Worm (Caenorhabditis elegans) whole organism, mixed stage, embryonic: ENCODE data around the gene nhr-254.

ENCODE experiments used
- M03D4.4 ChIP-seq: sonication (generic microtip); optimal IDR thresholded peaks from 2 replicates; lab custom pipeline; 2017; ENCODE audit warnings: mild to moderate bottlenecking, missing genetic modification characterization, missing compliant biosample characterization
- blmp-1 ChIP-seq: fragments of 150-350 bp; optimal IDR thresholded peaks from 2 replicates; lab custom pipeline; 2014; ENCODE audit warnings: missing biosample characterization, missing genetic modification characterization
- ceh-39 ChIP-seq: fragments of 150-350 bp; optimal IDR thresholded peaks from 2 replicates; lab custom pipeline; 2014; ENCODE audit warnings: missing biosample characterization, missing genetic modification characterization
- ceh-83 ChIP-seq: fragments of 200-800 bp; sonication (Bioruptor generic); optimal IDR thresholded peaks from 2 replicates; lab custom pipeline; 2018; ENCODE audit warnings: mild to moderate bottlenecking, missing genetic modification characterization, missing compliant biosample characterization
- ces-1 ChIP-seq: fragments of 150-350 bp; optimal IDR thresholded peaks from 2 replicates; lab custom pipeline; 2014; ENCODE audit warnings: missing biosample characterization, missing genetic modification reagents, missing genetic modification characterization
- cnd-1 ChIP-seq: fragments of 200-800 bp; sonication (Bioruptor generic); optimal IDR thresholded peaks from 2 replicates; lab custom pipeline; 2018; ENCODE audit warnings: mild to moderate bottlenecking, missing genetic modification characterization, missing compliant biosample characterization
- drap-1 ChIP-seq: fragments of 200-800 bp; sonication (Bioruptor generic); optimal IDR thresholded peaks from 3 replicates; lab custom pipeline; 2018; ENCODE audit warnings: mild to moderate bottlenecking, missing genetic modification characterization, missing compliant biosample characterization
- elt-1 ChIP-seq: sonication (generic microtip); optimal IDR thresholded peaks from 2 replicates; lab custom pipeline; 2017; ENCODE audit warnings: missing genetic modification characterization, mild to moderate bottlenecking, missing compliant biosample characterization, antibody characterized with exemption, moderate library complexity, borderline replicate concordance; ENCODE audit not compliant: insufficient read depth
- elt-3 ChIP-seq: fragments of 150-350 bp; optimal IDR thresholded peaks from 2 replicates; lab custom pipeline; 2014; ENCODE audit warnings: missing biosample characterization, missing genetic modification characterization
- flh-1 ChIP-seq: fragments of 200-800 bp; sonication (Bioruptor generic); optimal IDR thresholded peaks from 2 replicates; lab custom pipeline; 2018; ENCODE audit warnings: mild to moderate bottlenecking, missing genetic modification characterization, moderate library complexity, missing compliant biosample characterization
- ham-2 ChIP-seq: fragments of 200-800 bp; sonication (Bioruptor generic); optimal IDR thresholded peaks from 2 replicates; lab custom pipeline; 2018; ENCODE audit warnings: mild to moderate bottlenecking, missing genetic modification characterization, missing compliant biosample characterization
- hlh-1 ChIP-seq: fragments of 150-350 bp; optimal IDR thresholded peaks from 2 replicates; lab custom pipeline; 2014; ENCODE audit warnings: missing biosample characterization, missing genetic modification reagents, missing genetic modification characterization
- lin-13 ChIP-seq: fragments of 150-350 bp; optimal IDR thresholded peaks from 2 replicates; lab custom pipeline; 2014; ENCODE audit warnings: missing biosample characterization, missing genetic modification characterization
- lin-32 ChIP-seq: fragments of 200-800 bp; sonication (Bioruptor generic); optimal IDR thresholded peaks from 2 replicates; lab custom pipeline; 2018; ENCODE audit warnings: mild to moderate bottlenecking, missing genetic modification characterization, missing compliant biosample characterization
- lsy-2 ChIP-seq: fragments of 150-350 bp; optimal IDR thresholded peaks from 2 replicates; lab custom pipeline; 2014; ENCODE audit warnings: missing biosample characterization, missing genetic modification characterization
- mab-5 ChIP-seq: fragments of 150-350 bp; optimal IDR thresholded peaks from 2 replicates; lab custom pipeline; 2014; ENCODE audit warnings: missing biosample characterization, missing genetic modification characterization
- mep-1 ChIP-seq: fragments of 150-350 bp; optimal IDR thresholded peaks from 2 replicates; lab custom pipeline; 2017; ENCODE audit warnings: missing biosample characterization, missing genetic modification reagents, missing genetic modification characterization, inconsistent platforms
- nhr-12 ChIP-seq: fragments of 150-350 bp; optimal IDR thresholded peaks from 2 replicates; lab custom pipeline; 2014; ENCODE audit warnings: missing biosample characterization, missing genetic modification characterization
- nhr-2 ChIP-seq: fragments of 150-350 bp; optimal IDR thresholded peaks from 2 replicates; lab custom pipeline; 2014; ENCODE audit warnings: missing biosample characterization, missing genetic modification characterization
- nhr-237 ChIP-seq: fragments of 150-350 bp; optimal IDR thresholded peaks from 2 replicates; lab custom pipeline; 2014; ENCODE audit warnings: missing biosample characterization, missing genetic modification characterization
- nhr-28 ChIP-seq: fragments of 150-350 bp; optimal IDR thresholded peaks from 2 replicates; lab custom pipeline; 2014; ENCODE audit warnings: missing biosample characterization, missing genetic modification characterization
- sem-2 ChIP-seq: fragments of 200-800 bp; sonication (Bioruptor generic); optimal IDR thresholded peaks from 2 replicates; lab custom pipeline; 2018; ENCODE audit warnings: mild to moderate bottlenecking, missing genetic modification characterization, missing compliant biosample characterization
- snpc-4 ChIP-seq: fragments of 150-350 bp; optimal IDR thresholded peaks from 2 replicates; lab custom pipeline; 2014; ENCODE audit warnings: missing biosample characterization, missing genetic modification characterization
- sptf-1 ChIP-seq: sonication (generic microtip); optimal IDR thresholded peaks from 2 replicates; lab custom pipeline; 2017; ENCODE audit warnings: mild to moderate bottlenecking, missing genetic modification characterization, moderate library complexity, missing compliant biosample characterization
- tbx-8 ChIP-seq: fragments of 200-800 bp; sonication (Bioruptor generic); optimal IDR thresholded peaks from 2 replicates; lab custom pipeline; 2018; ENCODE audit warnings: mild to moderate bottlenecking, missing genetic modification characterization, moderate library complexity, missing compliant biosample characterization
- unc-120 ChIP-seq: sonication (generic microtip); optimal IDR thresholded peaks from 2 replicates; lab custom pipeline; 2017; ENCODE audit warnings: missing genetic modification characterization, missing compliant biosample characterization; ENCODE audit not compliant: poor library complexity, severe bottlenecking
- unc-39 ChIP-seq: fragments of 150-350 bp; optimal IDR thresholded peaks from 2 replicates; lab custom pipeline; 2014; ENCODE audit warnings: missing biosample characterization, missing genetic modification characterization
- unc-62 ChIP-seq: fragments of 150-350 bp; optimal IDR thresholded peaks from 2 replicates; lab custom pipeline; 2014; ENCODE audit warnings: missing biosample characterization, missing genetic modification reagents, missing genetic modification characterization
- zip-8 ChIP-seq: fragments of 150-350 bp; optimal IDR thresholded peaks from 2 replicates; lab custom pipeline; 2014; ENCODE audit warnings: missing biosample characterization, missing genetic modification characterization
- ztf-11 ChIP-seq: fragments of 150-350 bp; optimal IDR thresholded peaks from 2 replicates; lab custom pipeline; 2014; ENCODE audit warnings: missing biosample characterization, missing genetic modification characterization

nhr-254 gene

DNA sequence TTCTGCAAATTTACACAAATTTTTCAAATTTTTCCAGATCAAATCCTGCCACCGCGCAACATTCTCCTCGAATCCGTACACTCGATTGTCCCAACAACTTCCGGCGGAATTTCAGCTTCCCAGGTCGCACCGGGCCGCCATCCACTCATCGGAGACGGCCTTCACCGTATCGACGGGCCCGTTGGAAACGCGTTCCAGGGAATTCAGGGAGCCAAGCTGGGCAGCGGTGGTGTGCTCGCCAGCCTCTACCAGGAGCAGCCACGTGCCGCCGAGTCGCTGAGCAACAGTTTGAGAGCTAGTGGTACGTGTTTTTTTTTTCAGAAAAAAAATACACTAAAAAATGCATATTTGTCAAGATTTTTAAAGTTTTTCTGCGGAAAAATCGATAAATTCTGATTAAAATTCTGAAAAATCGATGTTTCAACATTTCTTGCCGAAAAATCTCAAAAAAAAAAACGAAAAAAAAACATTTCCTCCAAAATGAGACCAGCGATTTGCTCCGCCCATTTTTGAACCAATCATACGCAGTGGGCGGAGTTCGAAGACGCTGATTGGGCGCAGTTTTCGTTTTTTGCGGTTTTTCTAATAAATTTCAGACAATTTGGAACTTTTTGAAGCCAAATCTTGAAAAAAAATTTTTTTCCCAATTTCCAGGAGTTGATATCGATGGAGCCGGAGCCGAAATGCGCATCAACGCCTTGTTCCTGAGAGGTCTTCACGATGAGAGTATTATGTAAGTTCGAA, 35.3 kb upstream of the nhr-254 start:
- no peak for TF ChIP-seq elt-3 (tag; lab: Kevin White, UChicago)
- no peak for TF ChIP-seq sem-2 (GFP tag; lab: Kevin White, UChicago)
- no peak for TF ChIP-seq M03D4.4 (tag; lab: Kevin White, UChicago)

DNA sequence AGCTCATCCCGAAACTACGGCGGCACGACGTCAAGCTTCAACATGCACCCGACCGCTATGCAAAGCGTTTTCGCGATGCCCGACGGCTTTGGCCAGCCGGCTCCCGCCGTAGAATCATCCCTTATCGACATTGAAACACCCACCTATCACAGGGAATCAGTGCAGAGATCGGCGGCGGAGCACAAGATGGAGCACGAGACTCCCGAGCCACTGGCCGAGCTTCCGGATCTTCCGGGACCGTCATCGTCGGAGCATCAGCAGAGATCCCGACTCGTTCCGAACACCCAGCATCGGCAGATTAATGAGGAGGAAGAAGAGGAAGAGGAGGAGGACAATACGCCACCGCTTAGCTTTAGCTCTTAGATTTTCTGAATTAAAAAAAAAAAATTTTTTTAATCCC, 34.0 kb upstream of the nhr-254 start:
- TF ChIP-seq elt-3 (tag; lab: Kevin White, UChicago) (no peak), mab-5 (tag; lab: Kevin White, UChicago) (no peak), nhr-237 (tag; lab: Kevin White, UChicago) (no peak), ces-1 (GFP tag; lab: Kevin White, UChicago) (no peak), unc-62 (GFP tag; lab: Kevin White, UChicago) (no peak), lin-32 (GFP tag; lab: Kevin White, UChicago) (no peak), hlh-1 (tag; lab: Kevin White, UChicago) (no peak), blmp-1 (tag; lab: Kevin White, UChicago) (no peak), cnd-1 (tag; lab: Kevin White, UChicago) (no peak), ham-2 (GFP tag; lab: Kevin White, UChicago) (no peak), sem-2 (GFP tag; lab: Kevin White, UChicago) (no peak), ceh-83 (no peak), lin-13 (tag; lab: Kevin White, UChicago) (no peak), mep-1 (no peak), nhr-12 (no peak), nhr-2 (tag; lab: Kevin White, UChicago) (no peak), zip-8 (tag; lab: Kevin White, UChicago) (no peak), lsy-2 (no peak), sptf-1 (no peak)
- TF ChIP-seq, all 35 proteins: peak for 0

DNA sequence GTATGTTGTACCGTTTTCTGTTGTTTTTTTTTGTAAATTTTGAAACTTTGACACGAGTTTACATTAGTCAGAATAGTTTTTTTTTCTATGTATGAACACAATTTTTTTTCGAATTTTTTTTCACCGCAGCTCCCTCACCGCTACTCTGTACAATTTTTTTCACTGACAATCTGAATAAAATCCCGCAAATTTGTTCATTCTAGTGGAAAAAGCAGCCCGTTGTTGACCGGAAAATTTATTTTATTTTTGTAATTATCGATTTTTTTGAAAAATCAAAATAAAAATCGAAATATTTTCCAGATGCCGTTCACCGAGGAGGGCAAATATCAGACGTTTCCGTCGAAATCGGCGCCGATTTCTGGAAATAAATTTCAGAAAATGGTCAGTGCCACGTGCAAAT, 33.0 kb upstream of the nhr-254 start, which contains the start of gene T22H9.1:
Gene T22H9.1, plus strand, starts transcription at position 301 of the 400 bp plus-strand sequence.
- TF ChIP-seq blmp-1 (tag; lab: Kevin White, UChicago) (no peak), nhr-12 (no peak), drap-1 (GFP tag; lab: Kevin White, UChicago) (no peak), ceh-83 (no peak), unc-120 (tag; lab: Kevin White, UChicago) (no peak), nhr-28 (tag; lab: Kevin White, UChicago) (no peak), mab-5 (tag; lab: Kevin White, UChicago) (no peak)
- TF ChIP-seq, all 35 proteins: peak for 0

DNA sequence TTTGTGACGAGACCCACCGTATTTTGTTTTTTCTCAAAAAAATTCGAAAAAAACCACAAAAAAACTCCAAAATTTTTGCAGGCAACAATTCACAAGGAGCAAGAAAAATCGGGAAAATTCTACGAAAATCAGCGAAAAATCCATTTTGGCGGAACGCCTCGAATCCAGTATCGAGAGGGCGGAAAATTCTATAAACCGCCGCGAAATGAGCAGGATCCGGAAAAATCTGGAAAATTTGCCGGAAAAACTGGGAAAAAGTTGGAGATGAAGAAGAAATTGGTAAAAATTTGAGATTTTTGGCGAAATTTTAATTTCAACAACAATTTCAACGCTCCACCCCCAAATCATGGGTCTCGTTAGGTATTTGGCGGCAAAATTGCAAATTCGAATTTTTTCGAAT, 32.4 kb upstream of the nhr-254 start:
- TF ChIP-seq ceh-83 (no peak), nhr-237 (tag; lab: Kevin White, UChicago) (no peak), tbx-8 (GFP tag; lab: Kevin White, UChicago) (no peak), flh-1 (GFP tag; lab: Kevin White, UChicago) (no peak), lin-32 (GFP tag; lab: Kevin White, UChicago) (no peak), elt-3 (tag; lab: Kevin White, UChicago) (no peak), lsy-2 (no peak), elt-1 (tag; lab: Kevin White, UChicago) (no peak), mep-1 (no peak), nhr-12 (no peak), unc-120 (tag; lab: Kevin White, UChicago) (no peak)

DNA sequence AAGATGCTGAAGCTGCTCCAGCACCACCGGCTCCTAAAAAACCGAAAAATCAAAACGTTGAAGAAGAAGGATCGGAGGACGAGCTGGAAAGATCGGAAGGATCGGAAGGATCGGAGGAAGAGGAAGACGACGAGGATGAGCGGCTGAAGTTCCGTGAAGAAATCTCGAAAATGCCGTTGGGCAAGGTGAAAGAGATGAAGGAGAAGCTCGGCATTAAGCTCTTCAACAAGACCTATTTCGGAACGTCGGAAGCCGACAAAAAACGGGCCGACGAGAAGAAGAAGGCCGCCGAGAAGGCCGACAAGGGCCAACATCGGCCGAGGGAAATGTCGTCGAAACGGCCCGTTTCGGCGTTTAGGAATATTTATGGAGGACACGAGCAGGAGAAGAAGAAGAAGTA, 31.1 kb upstream of the nhr-254 start:
- TF ChIP-seq mab-5 (tag; lab: Kevin White, UChicago) = no peak
- TF ChIP-seq M03D4.4 (tag; lab: Kevin White, UChicago) = no peak
- no peak for TF ChIP-seq zip-8 (tag; lab: Kevin White, UChicago)
- no peak for TF ChIP-seq ztf-11
- no peak for TF ChIP-seq cnd-1 (tag; lab: Kevin White, UChicago)
- TF ChIP-seq sptf-1 = no peak
- TF ChIP-seq ham-2 (GFP tag; lab: Kevin White, UChicago) = no peak
- no peak for TF ChIP-seq hlh-1 (tag; lab: Kevin White, UChicago)
- TF ChIP-seq elt-1 (tag; lab: Kevin White, UChicago) = no peak
- no peak for TF ChIP-seq ceh-39 (tag; lab: Kevin White, UChicago)
- no peak for TF ChIP-seq ceh-83
- no peak for TF ChIP-seq unc-39 (tag; lab: Kevin White, UChicago)
- TF ChIP-seq nhr-28 (tag; lab: Kevin White, UChicago) = no peak
- TF ChIP-seq unc-62 (GFP tag; lab: Kevin White, UChicago) = no peak
- no peak for TF ChIP-seq drap-1 (GFP tag; lab: Kevin White, UChicago)
- no peak for TF ChIP-seq lsy-2
- TF ChIP-seq flh-1 (GFP tag; lab: Kevin White, UChicago) = no peak
- TF ChIP-seq nhr-2 (tag; lab: Kevin White, UChicago) = no peak
- no peak for TF ChIP-seq snpc-4 (tag; lab: Kevin White, UChicago)
